Fruit fly (Drosophila melanogaster): ENCODE measurements around the gene brk.
A peak's percentile ranks its signal among the peaks of the same experiment; 100 is the strongest.

Gene brk

dm6 chrX:7333858-7334800, 26.4 kb downstream of the brk start:
- TF ChIP-seq brk (GFP tag; optimal IDR thresholded peaks at IDR 0.05) (peak; percentile 50), foxo (GFP tag; optimal IDR thresholded peaks at IDR 0.05) (peak in 1 of 2 experiments; percentile 56), sv (GFP tag; optimal IDR thresholded peaks at IDR 0.05) (no peak), Hr83 (GFP tag; optimal IDR thresholded peaks at IDR 0.05; ENCODE audit: poor library complexity, severe bottlenecking) (no peak), sage (GFP tag; optimal IDR thresholded peaks at IDR 0.05) (no peak), Dif (GFP tag; optimal IDR thresholded peaks at IDR 0.05; ENCODE audit: partially characterized antibody) (no peak), N (GFP tag; optimal IDR thresholded peaks at IDR 0.05) (no peak), ey (GFP tag; optimal IDR thresholded peaks at IDR 0.05) (peak; percentile 19), OdsH (GFP tag; optimal IDR thresholded peaks at IDR 0.05) (peak; percentile 21), Mio (GFP tag; optimal IDR thresholded peaks at IDR 0.05) (no peak), Sp1 (GFP tag; optimal IDR thresholded peaks at IDR 0.05) (peak; percentile 38), Hnf4 (GFP tag; optimal IDR thresholded peaks at IDR 0.05) (peak; percentile 12), Jra (GFP tag; optimal IDR thresholded peaks at IDR 0.05) (no peak), Vsx2 (GFP tag; optimal IDR thresholded peaks at IDR 0.05; ENCODE audit: partially characterized antibody) (no peak), jim (GFP tag; optimal IDR thresholded peaks at IDR 0.05) (no peak), Myc (optimal IDR thresholded peaks at IDR 0.05) (no peak), Hr78 (GFP tag; optimal IDR thresholded peaks at IDR 0.05) (no peak), dmrt93B (GFP tag; optimal IDR thresholded peaks at IDR 0.05) (peak; percentile 2), fru (GFP tag; optimal IDR thresholded peaks at IDR 0.05) (peak; percentile 48), CG32264 (GFP tag; optimal IDR thresholded peaks at IDR 0.05) (no peak), br (GFP tag; optimal IDR thresholded peaks at IDR 0.05) (peak; percentile 54), h (GFP tag; optimal IDR thresholded peaks at IDR 0.05) (peak; percentile 59), Rel (GFP tag; optimal IDR thresholded peaks at IDR 0.05) (no peak), Rel (tag; optimal IDR thresholded peaks at IDR 0.05) (no peak), HLH106 (tag; optimal IDR thresholded peaks at IDR 0.05) (no peak), CG9705 (GFP tag; optimal IDR thresholded peaks at IDR 0.05) (no peak), Abd-B (GFP tag; optimal IDR thresholded peaks at IDR 0.05) (no peak), GATAd (GFP tag; optimal IDR thresholded peaks at IDR 0.05) (no peak), Dfd (GFP tag; optimal IDR thresholded peaks at IDR 0.05) (no peak), tai (GFP tag; optimal IDR thresholded peaks at IDR 0.05) (no peak), woc (GFP tag; optimal IDR thresholded peaks at IDR 0.05) (peak; percentile 29), pan (optimal IDR thresholded peaks at IDR 0.05) (no peak), rgr (GFP tag; optimal IDR thresholded peaks at IDR 0.05) (peak; percentile 46), dl (GFP tag; optimal IDR thresholded peaks at IDR 0.05; ENCODE audit: insufficient read depth in 1 of 2, partially characterized antibody in 2 of 2) (no peak), psq (GFP tag; optimal IDR thresholded peaks at IDR 0.05) (peak; percentile 16), dsf (GFP tag; optimal IDR thresholded peaks at IDR 0.05; ENCODE audit: borderline replicate concordance) (no peak), CrebA (GFP tag; optimal IDR thresholded peaks at IDR 0.05; ENCODE audit: borderline replicate concordance) (no peak), usp (GFP tag; optimal IDR thresholded peaks at IDR 0.05) (no peak), lola (GFP tag; optimal IDR thresholded peaks at IDR 0.05) (no peak)

- TF ChIP-seq sv (GFP tag; optimal IDR thresholded peaks at IDR 0.05) (peak; percentile 26), Abd-B (GFP tag; optimal IDR thresholded peaks at IDR 0.05) (no peak), Sp1 (GFP tag; optimal IDR thresholded peaks at IDR 0.05) (peak; percentile 35), HLH106 (tag; optimal IDR thresholded peaks at IDR 0.05) (peak; percentile 41), pan (optimal IDR thresholded peaks at IDR 0.05) (no peak)
These were observed 27.1 kb downstream of the brk start for dm6 chrX:7334801-7335176.

Measured in whole organism, wandering third instar larva.